Worm (Caenorhabditis elegans) whole organism, L4/young adult: Measurements from ENCODE around the gene mpdu-1.

ENCODE experiments used
- W03F9.2 ChIP-seq: fragments of 150-350 bp; optimal IDR thresholded peaks from 2 replicates; lab custom pipeline; 2014; ENCODE audit warnings: missing biosample characterization, missing genetic modification characterization
- dao-5 ChIP-seq: sonication (generic microtip); optimal IDR thresholded peaks from 2 replicates; lab custom pipeline; 2016; ENCODE audit warnings: missing genotype, missing genetic modification characterization, moderate library complexity, missing compliant biosample characterization
- him-1 ChIP-seq: sonication (generic microtip); optimal IDR thresholded peaks from 2 replicates; lab custom pipeline; 2016; ENCODE audit warnings: missing genotype, missing genetic modification reagents, missing genetic modification characterization, missing compliant biosample characterization

DNA sequence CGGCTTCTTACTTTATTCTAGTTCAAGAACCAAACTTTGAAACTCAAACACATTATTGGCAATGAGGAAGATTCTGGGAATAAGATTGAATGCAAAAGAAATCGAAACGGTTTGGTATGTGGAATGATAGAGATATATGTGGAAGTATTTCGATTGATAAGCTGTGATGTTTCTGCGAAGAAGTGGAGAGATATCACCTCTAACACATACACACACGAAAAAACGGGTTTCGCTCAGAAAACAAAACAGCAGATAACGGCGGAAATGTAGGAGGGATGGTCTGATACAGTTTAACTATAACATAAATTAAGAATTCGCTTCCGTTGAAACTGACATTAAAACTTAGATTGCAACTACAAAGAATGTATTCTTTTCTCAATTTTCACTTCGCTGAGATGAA lies 42.3 kb upstream of the mpdu-1 start:
- no peak for TF ChIP-seq dao-5
- TF ChIP-seq him-1 (tag; lab: Kevin White, UChicago): no peak
- TF ChIP-seq W03F9.2 (tag; lab: Kevin White, UChicago): no peak
